Worm (Caenorhabditis elegans) whole organism, mixed stage, embryonic: Measurements from ENCODE around the gene ZK1321.4.

Experiments used
- M03D4.4 ChIP-seq: sonication (generic microtip); optimal IDR thresholded peaks from 2 replicates; lab custom pipeline; 2017; ENCODE audit warnings: mild to moderate bottlenecking, missing genetic modification characterization, missing compliant biosample characterization
- bed-3 ChIP-seq: fragments of 200-800 bp; sonication (Bioruptor generic); optimal IDR thresholded peaks from 3 replicates; lab custom pipeline; 2018; ENCODE audit warnings: mild to moderate bottlenecking, missing genetic modification characterization, moderate library complexity, missing compliant biosample characterization
- blmp-1 ChIP-seq: fragments of 150-350 bp; optimal IDR thresholded peaks from 2 replicates; lab custom pipeline; 2014; ENCODE audit warnings: missing biosample characterization, missing genetic modification characterization
- ceh-39 ChIP-seq: fragments of 150-350 bp; optimal IDR thresholded peaks from 2 replicates; lab custom pipeline; 2014; ENCODE audit warnings: missing biosample characterization, missing genetic modification characterization
- ceh-43 ChIP-seq: fragments of 200-800 bp; sonication (Bioruptor generic); optimal IDR thresholded peaks from 2 replicates; lab custom pipeline; 2018; ENCODE audit warnings: mild to moderate bottlenecking, missing genetic modification characterization, moderate library complexity, missing compliant biosample characterization
- ceh-83 ChIP-seq: fragments of 200-800 bp; sonication (Bioruptor generic); optimal IDR thresholded peaks from 2 replicates; lab custom pipeline; 2018; ENCODE audit warnings: mild to moderate bottlenecking, missing genetic modification characterization, missing compliant biosample characterization
- ces-1 ChIP-seq: fragments of 150-350 bp; optimal IDR thresholded peaks from 2 replicates; lab custom pipeline; 2014; ENCODE audit warnings: missing biosample characterization, missing genetic modification reagents, missing genetic modification characterization
- cnd-1 ChIP-seq: fragments of 200-800 bp; sonication (Bioruptor generic); optimal IDR thresholded peaks from 2 replicates; lab custom pipeline; 2018; ENCODE audit warnings: mild to moderate bottlenecking, missing genetic modification characterization, missing compliant biosample characterization
- drap-1 ChIP-seq: fragments of 200-800 bp; sonication (Bioruptor generic); optimal IDR thresholded peaks from 3 replicates; lab custom pipeline; 2018; ENCODE audit warnings: mild to moderate bottlenecking, missing genetic modification characterization, missing compliant biosample characterization
- elt-1 ChIP-seq: sonication (generic microtip); optimal IDR thresholded peaks from 2 replicates; lab custom pipeline; 2017; ENCODE audit warnings: missing genetic modification characterization, mild to moderate bottlenecking, missing compliant biosample characterization, antibody characterized with exemption, moderate library complexity, borderline replicate concordance; ENCODE audit not compliant: insufficient read depth
- elt-3 ChIP-seq: fragments of 150-350 bp; optimal IDR thresholded peaks from 2 replicates; lab custom pipeline; 2014; ENCODE audit warnings: missing biosample characterization, missing genetic modification characterization
- flh-1 ChIP-seq: fragments of 200-800 bp; sonication (Bioruptor generic); optimal IDR thresholded peaks from 2 replicates; lab custom pipeline; 2018; ENCODE audit warnings: mild to moderate bottlenecking, missing genetic modification characterization, moderate library complexity, missing compliant biosample characterization
- ham-2 ChIP-seq: fragments of 200-800 bp; sonication (Bioruptor generic); optimal IDR thresholded peaks from 2 replicates; lab custom pipeline; 2018; ENCODE audit warnings: mild to moderate bottlenecking, missing genetic modification characterization, missing compliant biosample characterization
- hlh-1 ChIP-seq: fragments of 150-350 bp; optimal IDR thresholded peaks from 2 replicates; lab custom pipeline; 2014; ENCODE audit warnings: missing biosample characterization, missing genetic modification reagents, missing genetic modification characterization
- lin-13 ChIP-seq: fragments of 150-350 bp; optimal IDR thresholded peaks from 2 replicates; lab custom pipeline; 2014; ENCODE audit warnings: missing biosample characterization, missing genetic modification characterization
- lin-32 ChIP-seq: fragments of 200-800 bp; sonication (Bioruptor generic); optimal IDR thresholded peaks from 2 replicates; lab custom pipeline; 2018; ENCODE audit warnings: mild to moderate bottlenecking, missing genetic modification characterization, missing compliant biosample characterization
- lsy-2 ChIP-seq: fragments of 150-350 bp; optimal IDR thresholded peaks from 2 replicates; lab custom pipeline; 2014; ENCODE audit warnings: missing biosample characterization, missing genetic modification characterization
- mab-5 ChIP-seq: fragments of 150-350 bp; optimal IDR thresholded peaks from 2 replicates; lab custom pipeline; 2014; ENCODE audit warnings: missing biosample characterization, missing genetic modification characterization
- mep-1 ChIP-seq: fragments of 150-350 bp; optimal IDR thresholded peaks from 2 replicates; lab custom pipeline; 2017; ENCODE audit warnings: missing biosample characterization, missing genetic modification reagents, missing genetic modification characterization, inconsistent platforms
- mls-2 ChIP-seq: sonication (generic microtip); optimal IDR thresholded peaks from 2 replicates; lab custom pipeline; 2016; ENCODE audit warnings: mild to moderate bottlenecking, missing genetic modification characterization, moderate library complexity, missing compliant biosample characterization
- nhr-12 ChIP-seq: fragments of 150-350 bp; optimal IDR thresholded peaks from 2 replicates; lab custom pipeline; 2014; ENCODE audit warnings: missing biosample characterization, missing genetic modification characterization
- nhr-2 ChIP-seq: fragments of 150-350 bp; optimal IDR thresholded peaks from 2 replicates; lab custom pipeline; 2014; ENCODE audit warnings: missing biosample characterization, missing genetic modification characterization
- nhr-237 ChIP-seq: fragments of 150-350 bp; optimal IDR thresholded peaks from 2 replicates; lab custom pipeline; 2014; ENCODE audit warnings: missing biosample characterization, missing genetic modification characterization
- nhr-28 ChIP-seq: fragments of 150-350 bp; optimal IDR thresholded peaks from 2 replicates; lab custom pipeline; 2014; ENCODE audit warnings: missing biosample characterization, missing genetic modification characterization
- nhr-76 ChIP-seq: sonication (generic microtip); optimal IDR thresholded peaks from 2 replicates; lab custom pipeline; 2017; ENCODE audit warnings: missing biosample characterization, missing genetic modification characterization
- pha-4 ChIP-seq: fragments of 150-350 bp; optimal IDR thresholded peaks from 2 replicates; lab custom pipeline; 2018; ENCODE audit warnings: missing biosample characterization, missing genetic modification reagents, missing genetic modification characterization
- sem-2 ChIP-seq: fragments of 200-800 bp; sonication (Bioruptor generic); optimal IDR thresholded peaks from 2 replicates; lab custom pipeline; 2018; ENCODE audit warnings: mild to moderate bottlenecking, missing genetic modification characterization, missing compliant biosample characterization
- snpc-4 ChIP-seq: fragments of 150-350 bp; optimal IDR thresholded peaks from 2 replicates; lab custom pipeline; 2014; ENCODE audit warnings: missing biosample characterization, missing genetic modification characterization
- sptf-1 ChIP-seq: sonication (generic microtip); optimal IDR thresholded peaks from 2 replicates; lab custom pipeline; 2017; ENCODE audit warnings: mild to moderate bottlenecking, missing genetic modification characterization, moderate library complexity, missing compliant biosample characterization
- tbx-8 ChIP-seq: fragments of 200-800 bp; sonication (Bioruptor generic); optimal IDR thresholded peaks from 2 replicates; lab custom pipeline; 2018; ENCODE audit warnings: mild to moderate bottlenecking, missing genetic modification characterization, moderate library complexity, missing compliant biosample characterization
- unc-120 ChIP-seq: sonication (generic microtip); optimal IDR thresholded peaks from 2 replicates; lab custom pipeline; 2017; ENCODE audit warnings: missing genetic modification characterization, missing compliant biosample characterization; ENCODE audit not compliant: poor library complexity, severe bottlenecking
- unc-39 ChIP-seq: fragments of 150-350 bp; optimal IDR thresholded peaks from 2 replicates; lab custom pipeline; 2014; ENCODE audit warnings: missing biosample characterization, missing genetic modification characterization
- unc-62 ChIP-seq: fragments of 150-350 bp; optimal IDR thresholded peaks from 2 replicates; lab custom pipeline; 2014; ENCODE audit warnings: missing biosample characterization, missing genetic modification reagents, missing genetic modification characterization
- zip-8 ChIP-seq: fragments of 150-350 bp; optimal IDR thresholded peaks from 2 replicates; lab custom pipeline; 2014; ENCODE audit warnings: missing biosample characterization, missing genetic modification characterization
- ztf-11 ChIP-seq: fragments of 150-350 bp; optimal IDR thresholded peaks from 2 replicates; lab custom pipeline; 2014; ENCODE audit warnings: missing biosample characterization, missing genetic modification characterization

Gene ZK1321.4

ce11 chrII:9781842-9782241, 8.1 kb upstream of the ZK1321.4 start, which contains the start of gene cyp-13A1:
cyp-13A1 (minus strand) TSS chrII:9781997.
- TF ChIP-seq flh-1 (GFP tag; lab: Kevin White, UChicago) (no peak), lsy-2 (no peak), snpc-4 (tag; lab: Kevin White, UChicago) (no peak), ces-1 (GFP tag; lab: Kevin White, UChicago) (no peak), sptf-1 (tag; lab: Kevin White, UChicago) (no peak), ztf-11 (tag; lab: Kevin White, UChicago) (no peak), unc-120 (tag; lab: Kevin White, UChicago) (no peak), zip-8 (tag; lab: Kevin White, UChicago) (no peak), M03D4.4 (tag; lab: Kevin White, UChicago) (no peak), elt-3 (tag; lab: Kevin White, UChicago) (no peak), unc-39 (no peak), drap-1 (GFP tag; lab: Kevin White, UChicago) (no peak), mab-5 (tag; lab: Kevin White, UChicago) (no peak), lin-32 (GFP tag; lab: Kevin White, UChicago) (no peak), bed-3 (GFP tag; lab: Kevin White, UChicago) (no peak), nhr-28 (tag; lab: Kevin White, UChicago) (no peak), ceh-83 (GFP tag; lab: Kevin White, UChicago) (no peak), elt-1 (tag; lab: Kevin White, UChicago) (no peak)

- TF ChIP-seq bed-3 (GFP tag; lab: Kevin White, UChicago) (no peak), drap-1 (GFP tag; lab: Kevin White, UChicago) (no peak), lin-32 (GFP tag; lab: Kevin White, UChicago) (no peak), lin-13 (tag; lab: Kevin White, UChicago) (no peak), zip-8 (tag; lab: Kevin White, UChicago) (no peak), mab-5 (tag; lab: Kevin White, UChicago) (no peak)
Measured at ce11 chrII:9778495-9778894, 4.8 kb upstream of the ZK1321.4 start.

- TF ChIP-seq zip-8 (tag; lab: Kevin White, UChicago) (peak; percentile 59), ztf-11 (tag; lab: Kevin White, UChicago) (no peak)
Measured at ce11 chrII:9775790-9776189, 2.0 kb upstream of the ZK1321.4 start, which contains the start of gene T10B9.9. T10B9.9 (minus strand) TSS chrII:9775890.

ce11 chrII:9774653-9775052, 911 bp upstream of the ZK1321.4 start:
- peak; percentile 58 for TF ChIP-seq unc-120 (tag; lab: Kevin White, UChicago)
- peak; percentile 71 for TF ChIP-seq tbx-8 (GFP tag; lab: Kevin White, UChicago)
- TF ChIP-seq sptf-1 (tag; lab: Kevin White, UChicago) = peak; percentile 93
- TF ChIP-seq nhr-28 (tag; lab: Kevin White, UChicago) = no peak
- TF ChIP-seq elt-1 (tag; lab: Kevin White, UChicago) = peak; percentile 69
- TF ChIP-seq cnd-1 (tag; lab: Kevin White, UChicago) = peak; percentile 90
- TF ChIP-seq unc-62 (GFP tag; lab: Kevin White, UChicago) = no peak
- no peak for TF ChIP-seq snpc-4 (tag; lab: Kevin White, UChicago)
- peak; percentile 78 for TF ChIP-seq pha-4 (tag; lab: Kevin White, UChicago)
- TF ChIP-seq ham-2 (GFP tag; lab: Kevin White, UChicago) = peak; percentile 68
- no peak for TF ChIP-seq ceh-39 (tag; lab: Kevin White, UChicago)
- peak; percentile 76 for TF ChIP-seq bed-3 (GFP tag; lab: Kevin White, UChicago)
- no peak for TF ChIP-seq blmp-1 (tag; lab: Kevin White, UChicago)
- peak; percentile 89 for TF ChIP-seq drap-1 (GFP tag; lab: Kevin White, UChicago)
- TF ChIP-seq M03D4.4 (tag; lab: Kevin White, UChicago) = peak; percentile 89
- TF ChIP-seq mab-5 (tag; lab: Kevin White, UChicago) = no peak
- peak; percentile 73 for TF ChIP-seq ztf-11 (tag; lab: Kevin White, UChicago)
- no peak for TF ChIP-seq nhr-12 (tag; lab: Kevin White, UChicago)
- no peak for TF ChIP-seq zip-8 (tag; lab: Kevin White, UChicago)
- TF ChIP-seq lin-13 (tag; lab: Kevin White, UChicago) = peak; percentile 40
- TF ChIP-seq lin-32 (GFP tag; lab: Kevin White, UChicago) = peak; percentile 79
- no peak for TF ChIP-seq nhr-2 (tag; lab: Kevin White, UChicago)
- peak; percentile 88 for TF ChIP-seq mls-2 (tag; lab: Kevin White, UChicago)
- no peak for TF ChIP-seq ces-1 (GFP tag; lab: Kevin White, UChicago)
- TF ChIP-seq elt-3 (tag; lab: Kevin White, UChicago) = no peak
- TF ChIP-seq nhr-237 (tag; lab: Kevin White, UChicago) = peak; percentile 1
- no peak for TF ChIP-seq mep-1 (tag; lab: Kevin White, UChicago)
- TF ChIP-seq unc-39 = no peak
- peak; percentile 86 for TF ChIP-seq ceh-83 (GFP tag; lab: Kevin White, UChicago)
- TF ChIP-seq sem-2 (GFP tag; lab: Kevin White, UChicago) = peak; percentile 85
- peak; percentile 70 for TF ChIP-seq flh-1 (GFP tag; lab: Kevin White, UChicago)
- peak; percentile 73 for TF ChIP-seq ceh-43 (GFP tag; lab: Kevin White, UChicago)
- TF ChIP-seq lsy-2 = no peak
- no peak for TF ChIP-seq nhr-76 (tag; lab: Kevin White, UChicago)
- TF ChIP-seq hlh-1 (tag; lab: Kevin White, UChicago) = peak; percentile 79
